Worm (Caenorhabditis elegans) whole organism, L1 larva: Measurements from ENCODE around the gene wrt-7.
A peak's percentile ranks its signal among the peaks of the same experiment; 100 is the strongest.

Experiments used
- alr-1 ChIP-seq: fragments of 200-800 bp; sonication (Bioruptor generic); optimal IDR thresholded peaks from 2 replicates; lab custom pipeline; 2018; ENCODE audit warnings: borderline replicate concordance, mild to moderate bottlenecking, missing genetic modification characterization, missing compliant biosample characterization
- blmp-1 ChIP-seq: fragments of 150-350 bp; optimal IDR thresholded peaks from 2 replicates; lab custom pipeline; 2014; ENCODE audit warnings: missing biosample characterization, missing genetic modification characterization
- ceh-8 ChIP-seq: fragments of 200-800 bp; sonication (Bioruptor generic); optimal IDR thresholded peaks from 2 replicates; lab custom pipeline; 2018; ENCODE audit warnings: mild to moderate bottlenecking, missing genetic modification characterization, moderate library complexity, missing compliant biosample characterization
- dpl-1 ChIP-seq, 3 experiments: fragments of 150-350 bp in 2 of 3; sonication (generic microtip) in 1 of 3; optimal IDR thresholded peaks; 2 replicates each; lab custom pipeline; 2014 to 2017; ENCODE audit warnings: missing biosample characterization in 3 of 3, missing genetic modification characterization in 3 of 3, missing genetic modification reagents in 3 of 3
- efl-1 ChIP-seq, 4 experiments: fragments of 150-350 bp; optimal IDR thresholded peaks in 3 of 4; peaks in 1 of 4; 1 replicate in 1 of 4; 2 replicates in 3 of 4; lab custom pipeline; 2014; ENCODE audit warnings: missing biosample characterization in 2 of 4, missing genetic modification characterization in 2 of 4, missing genetic modification reagents in 2 of 4
- efl-3 ChIP-seq: fragments of 200-800 bp; sonication (Bioruptor generic); optimal IDR thresholded peaks from 2 replicates; lab custom pipeline; 2018; ENCODE audit warnings: mild to moderate bottlenecking, missing genetic modification characterization, missing compliant biosample characterization
- egl-27 ChIP-seq, 2 experiments: fragments of 150-350 bp in 1 of 2; sonication (generic microtip); optimal IDR thresholded peaks; 3 replicates each; lab custom pipeline; 2017 to 2018; ENCODE audit warnings: missing biosample characterization in 2 of 2, missing genetic modification characterization in 2 of 2, missing genetic modification reagents in 2 of 2
- elt-3 ChIP-seq, 6 experiments: fragments of 150-350 bp in 1 of 6; sonication (generic microtip); optimal IDR thresholded peaks; 2 replicates each; lab custom pipeline; 2017 to 2018; ENCODE audit warnings: missing biosample characterization in 6 of 6, missing genetic modification characterization in 6 of 6, inconsistent platforms in 1 of 6
- fkh-8 ChIP-seq: sonication (generic microtip); optimal IDR thresholded peaks from 2 replicates; lab custom pipeline; 2016; ENCODE audit warnings: mild to moderate bottlenecking, missing genetic modification characterization, missing compliant biosample characterization
- fos-1 ChIP-seq: fragments of 150-350 bp; optimal IDR thresholded peaks from 2 replicates; lab custom pipeline; 2014; ENCODE audit warnings: missing biosample characterization, missing genetic modification characterization
- hlh-17 ChIP-seq: fragments of 200-800 bp; sonication (Bioruptor generic); optimal IDR thresholded peaks from 2 replicates; lab custom pipeline; 2018; ENCODE audit warnings: missing genetic modification characterization, mild to moderate bottlenecking, missing compliant biosample characterization, moderate library complexity, borderline replicate concordance
- hlh-4 ChIP-seq: sonication (generic microtip); optimal IDR thresholded peaks from 2 replicates; lab custom pipeline; 2016; ENCODE audit warnings: mild to moderate bottlenecking, missing genetic modification characterization, missing compliant biosample characterization
- hpl-2 ChIP-seq: fragments of 150-350 bp; optimal IDR thresholded peaks from 2 replicates; lab custom pipeline; 2014; ENCODE audit warnings: missing biosample characterization, missing genetic modification reagents, missing genetic modification characterization
- isw-1 ChIP-seq: fragments of 200-800 bp; sonication (Bioruptor generic); IDR thresholded peaks from 2 replicates; pipeline ENCODE4 v1.3.6; 2022; ENCODE audit warnings: missing genetic modification characterization, missing compliant biosample characterization
- jun-1 ChIP-seq: fragments of 150-350 bp; optimal IDR thresholded peaks from 2 replicates; lab custom pipeline; 2014; ENCODE audit warnings: missing biosample characterization, missing genetic modification reagents, missing genetic modification characterization
- lin-15B ChIP-seq: fragments of 150-350 bp; sonication (generic microtip); optimal IDR thresholded peaks from 3 replicates; lab custom pipeline; 2014; ENCODE audit warnings: missing biosample characterization, missing genetic modification characterization
- lin-39 ChIP-seq: fragments of 150-350 bp; optimal IDR thresholded peaks from 2 replicates; lab custom pipeline; 2014; ENCODE audit warnings: missing biosample characterization, missing genetic modification reagents, missing genetic modification characterization
- nhr-11 ChIP-seq: fragments of 150-350 bp; optimal IDR thresholded peaks from 2 replicates; lab custom pipeline; 2014; ENCODE audit warnings: missing biosample characterization, missing genetic modification characterization
- nhr-12 ChIP-seq: sonication (generic microtip); optimal IDR thresholded peaks from 2 replicates; lab custom pipeline; 2017; ENCODE audit warnings: missing biosample characterization, missing genetic modification characterization
- nhr-20 ChIP-seq: sonication (generic microtip); optimal IDR thresholded peaks from 2 replicates; lab custom pipeline; 2016; ENCODE audit warnings: mild to moderate bottlenecking, missing genetic modification characterization, missing compliant biosample characterization
- nhr-77 ChIP-seq: fragments of 150-350 bp; optimal IDR thresholded peaks from 2 replicates; lab custom pipeline; 2014; ENCODE audit warnings: missing biosample characterization, missing genetic modification characterization
- nhr-84 ChIP-seq: sonication (generic microtip); optimal IDR thresholded peaks from 2 replicates; lab custom pipeline; 2017; ENCODE audit warnings: missing biosample characterization, missing genetic modification characterization
- nhr-90 ChIP-seq: sonication (generic microtip); optimal IDR thresholded peaks from 2 replicates; lab custom pipeline; 2016; ENCODE audit warnings: mild to moderate bottlenecking, missing genetic modification characterization, missing compliant biosample characterization; ENCODE audit not compliant: poor library complexity
- pag-3 ChIP-seq: sonication (generic microtip); optimal IDR thresholded peaks from 2 replicates; lab custom pipeline; 2017; ENCODE audit warnings: missing genetic modification characterization, mild to moderate bottlenecking, missing compliant biosample characterization, antibody characterized with exemption, borderline replicate concordance; ENCODE audit not compliant: insufficient read depth
- pax-3 ChIP-seq: fragments of 200-800 bp; sonication (Bioruptor generic); optimal IDR thresholded peaks from 2 replicates; lab custom pipeline; 2018; ENCODE audit warnings: mild to moderate bottlenecking, missing genetic modification characterization, moderate library complexity, missing compliant biosample characterization
- pqm-1 ChIP-seq: sonication (generic microtip); optimal IDR thresholded peaks from 3 replicates; lab custom pipeline; 2017; ENCODE audit warnings: missing biosample characterization, missing genetic modification characterization
- unc-30 ChIP-seq: sonication (generic microtip); optimal IDR thresholded peaks from 2 replicates; lab custom pipeline; 2017; ENCODE audit warnings: missing biosample characterization, missing genetic modification characterization
- unc-98 ChIP-seq: fragments of 200-800 bp; sonication (Bioruptor generic); IDR thresholded peaks from 2 replicates; pipeline ENCODE4 v1.3.6; 2022; ENCODE audit warnings: missing genetic modification characterization, missing compliant biosample characterization
- zag-1 ChIP-seq: fragments of 150-350 bp; optimal IDR thresholded peaks from 2 replicates; lab custom pipeline; 2014; ENCODE audit warnings: missing biosample characterization, missing genetic modification characterization
- ztf-11 ChIP-seq, 2 experiments: sonication (generic microtip); optimal IDR thresholded peaks; 2 replicates each; lab custom pipeline; 2016 to 2017; ENCODE audit warnings: missing genetic modification characterization in 2 of 2, missing biosample characterization in 1 of 2, missing compliant biosample characterization in 1 of 2

Gene wrt-7

DNA sequence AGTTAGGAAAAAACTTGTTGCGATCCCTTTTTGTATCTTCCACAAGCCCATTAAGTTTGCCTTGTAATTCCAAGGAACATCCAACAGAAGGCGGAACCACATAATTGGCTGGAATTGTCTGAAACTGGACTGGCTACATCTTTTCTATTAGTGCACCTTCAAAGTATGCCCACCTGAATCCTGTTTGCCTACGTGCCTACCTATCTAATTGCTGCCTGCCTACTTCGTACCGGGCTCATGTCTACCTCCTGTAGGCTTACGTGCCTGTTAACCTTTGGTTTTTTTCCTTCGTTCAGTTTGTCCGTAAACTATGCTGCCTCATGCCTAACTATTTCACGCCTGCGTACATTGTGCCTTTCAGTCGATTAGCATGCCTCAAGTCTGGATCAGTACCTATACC lies at the start of gene wrt-7:
wrt-7 (minus strand) TSS at position 101 of the 400 bp plus-strand sequence.
- TF ChIP-seq pag-3 (tag; lab: Kevin White, UChicago) = no peak
- no peak for TF ChIP-seq ztf-11 (tag; optimal IDR thresholded peaks at IDR 0.05; lab: Kevin White, UChicago)
- TF ChIP-seq isw-1 (GFP tag; lab: Robert Waterston, UW) = no peak
- TF ChIP-seq elt-3 (tag; optimal IDR thresholded peaks at IDR 0.05; lab: Kevin White, UChicago) = no peak
- TF ChIP-seq nhr-77 (tag; lab: Kevin White, UChicago) = no peak
- peak; percentile 21 for TF ChIP-seq pax-3 (tag; lab: Kevin White, UChicago)
- TF ChIP-seq fkh-8 (tag; lab: Kevin White, UChicago) = no peak
- TF ChIP-seq unc-30 (tag; lab: Kevin White, UChicago) = no peak

DNA sequence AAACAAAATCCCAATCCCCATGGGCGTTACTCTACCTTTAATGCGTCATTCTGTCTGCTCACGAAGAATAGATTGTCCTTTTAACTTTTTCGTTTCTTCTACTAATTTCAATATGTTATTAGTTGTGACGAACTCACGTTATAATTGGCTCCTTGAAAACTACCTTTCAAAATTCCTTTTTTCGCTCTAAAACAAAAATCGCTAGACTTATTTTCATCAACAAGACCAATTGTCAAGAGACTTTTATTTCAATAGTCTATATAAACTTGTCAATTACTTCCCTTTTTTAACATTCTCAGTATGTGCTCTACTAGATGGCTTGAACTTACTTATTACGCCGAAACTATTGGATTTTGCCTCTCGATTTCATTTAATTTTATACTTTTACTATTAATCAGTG lies 47.4 kb upstream of the wrt-7 start, which contains the start of gene str-102:
str-102 (plus strand) TSS at position 301 of the 400 bp plus-strand sequence.
- TF ChIP-seq zag-1 (no peak), ceh-8 (GFP tag; lab: Kevin White, UChicago) (peak; percentile 72)

- no peak for TF ChIP-seq hpl-2
- no peak for TF ChIP-seq hlh-17 (GFP tag; lab: Kevin White, UChicago)
- TF ChIP-seq nhr-90 (tag; lab: Kevin White, UChicago) = no peak
- TF ChIP-seq nhr-12 (tag; lab: Kevin White, UChicago) = no peak
- no peak for TF ChIP-seq efl-1 (optimal IDR thresholded peaks at IDR 0.05; lab: Kevin White, UChicago)
- TF ChIP-seq efl-1 (GFP tag; optimal IDR thresholded peaks at IDR 0.05 in 1 of 2; lab: Kevin White, UChicago) = no peak
- TF ChIP-seq unc-98 (GFP tag; lab: Robert Waterston, UW) = no peak
- TF ChIP-seq lin-15B = no peak
- no peak for TF ChIP-seq pqm-1 (tag; lab: Kevin White, UChicago)
- no peak for TF ChIP-seq ceh-8 (GFP tag; lab: Kevin White, UChicago)
- TF ChIP-seq lin-39 (tag; lab: Kevin White, UChicago) = no peak
Observed at ce11 chrV:15383739-15384138, 46.4 kb upstream of the wrt-7 start, which contains the start of gene str-88. Gene str-88 (minus strand): TSS chrV:15383839.

DNA sequence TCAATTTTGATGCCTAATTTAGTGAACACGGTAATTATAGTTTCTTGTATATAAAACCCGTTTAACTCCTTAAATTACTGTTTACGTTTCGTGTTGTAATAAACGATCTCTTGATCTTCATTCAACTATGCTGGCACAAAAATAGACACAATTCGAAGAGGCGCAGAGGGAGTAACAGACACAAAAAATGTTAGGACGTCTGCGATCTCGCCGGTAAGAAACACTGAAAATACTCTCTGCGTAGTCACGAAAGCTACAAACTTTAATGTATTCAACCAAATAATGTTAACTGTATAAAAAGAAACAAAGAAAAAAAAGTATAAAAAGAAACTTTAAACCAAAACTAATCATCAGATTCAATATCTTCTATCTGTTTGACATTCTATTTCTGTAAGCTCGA lies 43.6 kb upstream of the wrt-7 start, which contains the start of gene dhs-23:
dhs-23 (plus strand) TSS at position 363 of the 400 bp plus-strand sequence.
- no peak for TF ChIP-seq unc-30 (tag; lab: Kevin White, UChicago)
- peak; percentile 54 for TF ChIP-seq nhr-20 (tag; lab: Kevin White, UChicago)
- TF ChIP-seq efl-1 (optimal IDR thresholded peaks at IDR 0.05; lab: Kevin White, UChicago) = no peak
- TF ChIP-seq efl-1 (GFP tag; optimal IDR thresholded peaks at IDR 0.05 in 1 of 2; lab: Kevin White, UChicago) = peak in 1 of 2 experiments; percentile 29
- TF ChIP-seq pax-3 (tag; lab: Kevin White, UChicago) = no peak
- TF ChIP-seq fos-1 (tag; lab: Kevin White, UChicago) = no peak

DNA sequence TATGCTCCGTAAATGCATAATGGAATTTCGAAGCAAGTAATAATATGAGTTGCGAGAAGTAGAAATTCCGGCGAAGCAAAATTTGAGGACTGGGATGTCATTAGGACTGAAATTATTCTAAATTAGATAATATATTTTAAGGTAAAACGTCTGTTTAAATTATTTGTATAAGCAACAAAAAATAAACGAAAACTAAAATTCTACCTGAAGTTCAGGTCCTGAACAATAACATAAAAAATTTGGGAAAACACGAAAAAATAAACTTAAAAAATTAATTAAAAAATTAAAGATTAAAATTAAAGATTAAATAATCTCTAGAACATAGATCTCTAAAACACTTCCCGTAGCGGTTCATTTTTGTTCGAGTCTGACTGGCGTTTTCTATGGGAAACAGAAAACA lies 42.5 kb upstream of the wrt-7 start, which contains the start of gene srh-251:
srh-251 (minus strand) TSS at position 101 of the 400 bp plus-strand sequence.
- TF ChIP-seq jun-1 (tag; lab: Kevin White, UChicago) (no peak), efl-3 (GFP tag; lab: Kevin White, UChicago) (no peak), pqm-1 (tag; lab: Kevin White, UChicago) (no peak), lin-15B (no peak), nhr-11 (tag; lab: Kevin White, UChicago) (no peak), hlh-4 (no peak), nhr-84 (tag; lab: Kevin White, UChicago) (no peak), dpl-1 (GFP tag; optimal IDR thresholded peaks at IDR 0.05; lab: Kevin White, UChicago) (no peak), zag-1 (no peak), alr-1 (tag; lab: Kevin White, UChicago) (no peak), egl-27 (tag; optimal IDR thresholded peaks at IDR 0.05; lab: Kevin White, UChicago) (no peak), pax-3 (tag; lab: Kevin White, UChicago) (no peak), pag-3 (tag; lab: Kevin White, UChicago) (no peak), blmp-1 (no peak)
